Fruit fly (Drosophila melanogaster) whole organism, prepupa: ENCODE results near the gene BOD1.

Experiments
- Blimp-1 ChIP-seq: fragments of 200-800 bp; sonication (Bioruptor generic); optimal IDR thresholded peaks from 3 replicates; lab custom pipeline; 2017; ENCODE audit warnings: missing biosample characterization, missing genetic modification characterization, mild to moderate bottlenecking, moderate library complexity, missing genetic modification reagents
- CG10631 ChIP-seq: fragments of 200-800 bp; sonication (Bioruptor generic); optimal IDR thresholded peaks from 2 replicates; lab custom pipeline; 2016; ENCODE audit warnings: missing biosample characterization, missing genetic modification characterization
- CG10669 ChIP-seq: fragments of 200-800 bp; sonication (Bioruptor generic); optimal IDR thresholded peaks from 3 replicates; lab custom pipeline; 2018; ENCODE audit warnings: missing biosample characterization, mild to moderate bottlenecking, missing genetic modification characterization, moderate library complexity
- CG11294 ChIP-seq: fragments of 200-800 bp; sonication (Bioruptor generic); IDR thresholded peaks from 2 replicates; pipeline ENCODE4 v1.3.6; 2022; ENCODE audit warnings: missing biosample characterization, missing genetic modification characterization
- CG11902 ChIP-seq: fragments of 200-800 bp; sonication (Bioruptor generic); optimal IDR thresholded peaks from 3 replicates; lab custom pipeline; 2016; ENCODE audit warnings: missing biosample characterization, missing genetic modification characterization
- CG15336 ChIP-seq: fragments of 200-800 bp; sonication (Bioruptor generic); IDR thresholded peaks from 2 replicates; pipeline ENCODE4 v1.3.6; 2022; ENCODE audit warnings: missing biosample characterization, missing genetic modification characterization
- CG1621 ChIP-seq: fragments of 200-800 bp; sonication (Bioruptor generic); optimal IDR thresholded peaks from 3 replicates; lab custom pipeline; 2018; ENCODE audit warnings: missing biosample characterization, mild to moderate bottlenecking, missing genetic modification characterization
- CG16779 ChIP-seq: fragments of 200-800 bp; sonication (Bioruptor generic); optimal IDR thresholded peaks from 3 replicates; lab custom pipeline; 2017; ENCODE audit warnings: missing biosample characterization, mild to moderate bottlenecking, missing genetic modification characterization
- CG3032 ChIP-seq: fragments of 200-800 bp; optimal IDR thresholded peaks from 2 replicates; lab custom pipeline; 2019; ENCODE audit warnings: missing biosample characterization, mild to moderate bottlenecking, missing genetic modification characterization, moderate library complexity
- CG31627 ChIP-seq: fragments of 200-800 bp; sonication (Bioruptor generic); optimal IDR thresholded peaks from 3 replicates; lab custom pipeline; 2016; ENCODE audit warnings: missing biosample characterization, missing genetic modification characterization
- CG32006 ChIP-seq: fragments of 200-800 bp; sonication (Bioruptor generic); optimal IDR thresholded peaks from 3 replicates; lab custom pipeline; 2017; ENCODE audit warnings: missing biosample characterization, mild to moderate bottlenecking, missing genetic modification characterization
- CG34406 ChIP-seq: fragments of 200-800 bp; sonication (Bioruptor generic); optimal IDR thresholded peaks from 3 replicates; lab custom pipeline; 2016; ENCODE audit warnings: missing biosample characterization, missing genetic modification characterization
- CG3919 ChIP-seq: fragments of 200-800 bp; sonication (Bioruptor generic); optimal IDR thresholded peaks from 3 replicates; lab custom pipeline; 2016; ENCODE audit warnings: missing biosample characterization, missing genetic modification characterization
- CG4318 ChIP-seq: fragments of 200-800 bp; sonication (Bioruptor generic); optimal IDR thresholded peaks from 3 replicates; lab custom pipeline; 2017; ENCODE audit warnings: missing biosample characterization, mild to moderate bottlenecking, missing genetic modification characterization
- CG6163 ChIP-seq: fragments of 200-800 bp; sonication (Bioruptor generic); IDR thresholded peaks from 3 replicates; pipeline ENCODE4 v1.3.6; 2022; ENCODE audit warnings: missing biosample characterization, missing genetic modification characterization
- CG6276 ChIP-seq: fragments of 200-800 bp; sonication (Bioruptor generic); optimal IDR thresholded peaks from 2 replicates; lab custom pipeline; 2017; ENCODE audit warnings: missing biosample characterization, mild to moderate bottlenecking, missing genetic modification characterization
- CG6792 ChIP-seq: fragments of 200-800 bp; sonication (Bioruptor generic); optimal IDR thresholded peaks from 3 replicates; lab custom pipeline; 2016; ENCODE audit warnings: missing biosample characterization, missing genetic modification characterization
- CG6808 ChIP-seq: fragments of 200-800 bp; sonication (Bioruptor generic); optimal IDR thresholded peaks from 3 replicates; lab custom pipeline; 2017; ENCODE audit warnings: missing biosample characterization, missing genetic modification characterization, mild to moderate bottlenecking, moderate library complexity, missing genetic modification reagents
- CG6854 ChIP-seq: fragments of 200-800 bp; sonication (Bioruptor generic); optimal IDR thresholded peaks from 2 replicates; lab custom pipeline; 2017; ENCODE audit warnings: missing biosample characterization, mild to moderate bottlenecking, missing genetic modification characterization
- CG7368 ChIP-seq: fragments of 200-800 bp; sonication (Bioruptor generic); optimal IDR thresholded peaks from 3 replicates; lab custom pipeline; 2016; ENCODE audit warnings: missing biosample characterization, missing genetic modification characterization
- CG8319 ChIP-seq: fragments of 200-800 bp; sonication (Bioruptor generic); optimal IDR thresholded peaks from 3 replicates; lab custom pipeline; 2016; ENCODE audit warnings: missing biosample characterization, missing genetic modification characterization
- CG8632 ChIP-seq: fragments of 200-800 bp; sonication (Bioruptor generic); optimal IDR thresholded peaks from 3 replicates; lab custom pipeline; 2016; ENCODE audit warnings: missing biosample characterization, missing genetic modification characterization
- CG9139 ChIP-seq: fragments of 200-800 bp; sonication (Bioruptor generic); optimal IDR thresholded peaks from 3 replicates; lab custom pipeline; 2017; ENCODE audit warnings: missing biosample characterization, mild to moderate bottlenecking, missing genetic modification characterization
- Eip78C ChIP-seq: fragments of 200-800 bp; sonication (Bioruptor generic); peaks from one replicate; lab custom pipeline; 2016; ENCODE audit warnings: missing biosample characterization, missing genetic modification characterization
- Ets21C ChIP-seq: fragments of 200-800 bp; sonication (Bioruptor generic); optimal IDR thresholded peaks from 3 replicates; lab custom pipeline; 2016; ENCODE audit warnings: missing biosample characterization, missing genetic modification characterization
- Ets96B ChIP-seq: fragments of 200-800 bp; optimal IDR thresholded peaks from 2 replicates; lab custom pipeline; 2019; ENCODE audit warnings: missing biosample characterization, mild to moderate bottlenecking, missing genetic modification characterization, moderate library complexity
- Hr38 ChIP-seq: sonication (Bioruptor generic); optimal IDR thresholded peaks from 2 replicates; lab custom pipeline; 2016; ENCODE audit warnings: missing biosample characterization, missing genetic modification characterization
- Hr39 ChIP-seq: fragments of 200-800 bp; sonication (Bioruptor generic); optimal IDR thresholded peaks from 2 replicates; lab custom pipeline; 2016; ENCODE audit warnings: missing biosample characterization, missing genetic modification characterization
- Hr4 ChIP-seq: fragments of 200-800 bp; sonication (Bioruptor generic); optimal IDR thresholded peaks from 3 replicates; lab custom pipeline; 2016; ENCODE audit warnings: missing biosample characterization, missing genetic modification characterization
- Lpt ChIP-seq: fragments of 200-800 bp; sonication (Bioruptor generic); optimal IDR thresholded peaks from 3 replicates; lab custom pipeline; 2016; ENCODE audit warnings: missing biosample characterization, missing genetic modification characterization
- Met ChIP-seq: fragments of 200-800 bp; sonication (Bioruptor generic); optimal IDR thresholded peaks from 3 replicates; lab custom pipeline; 2016; ENCODE audit warnings: missing biosample characterization, missing genetic modification characterization
- OdsH ChIP-seq: fragments of 200-800 bp; sonication (Bioruptor generic); optimal IDR thresholded peaks from 3 replicates; lab custom pipeline; 2016; ENCODE audit warnings: missing biosample characterization, missing genetic modification characterization
- Sox102F ChIP-seq: fragments of 200-800 bp; sonication (Bioruptor generic); optimal IDR thresholded peaks from 2 replicates; lab custom pipeline; 2016; ENCODE audit warnings: missing biosample characterization, mild to moderate bottlenecking, missing genetic modification characterization
- Sox14 ChIP-seq: fragments of 200-800 bp; sonication (Bioruptor generic); optimal IDR thresholded peaks from 3 replicates; lab custom pipeline; 2016; ENCODE audit warnings: missing biosample characterization, missing genetic modification characterization
- Sox15 ChIP-seq: fragments of 200-800 bp; sonication (Bioruptor generic); optimal IDR thresholded peaks from 3 replicates; lab custom pipeline; 2016; ENCODE audit warnings: missing biosample characterization, missing genetic modification characterization
- achi ChIP-seq: fragments of 200-800 bp; sonication (Bioruptor generic); optimal IDR thresholded peaks from 3 replicates; lab custom pipeline; 2016; ENCODE audit warnings: missing biosample characterization, missing genetic modification characterization
- acj6 ChIP-seq: fragments of 200-800 bp; sonication (Bioruptor generic); optimal IDR thresholded peaks from 3 replicates; lab custom pipeline; 2016; ENCODE audit warnings: missing biosample characterization, missing genetic modification characterization
- cyc ChIP-seq: fragments of 200-800 bp; sonication (Bioruptor generic); optimal IDR thresholded peaks from 3 replicates; lab custom pipeline; 2016; ENCODE audit warnings: missing biosample characterization, missing genetic modification characterization
- dac ChIP-seq: fragments of 200-800 bp; sonication (Bioruptor generic); optimal IDR thresholded peaks from 2 replicates; lab custom pipeline; 2017; ENCODE audit warnings: missing biosample characterization, mild to moderate bottlenecking, missing genetic modification characterization
- dsx ChIP-seq: fragments of 200-800 bp; optimal IDR thresholded peaks from 3 replicates; lab custom pipeline; 2019; ENCODE audit warnings: missing biosample characterization, mild to moderate bottlenecking, missing genetic modification characterization, moderate library complexity; ENCODE audit not compliant: poor library complexity, severe bottlenecking
- eg ChIP-seq: fragments of 200-800 bp; sonication (Bioruptor generic); IDR thresholded peaks from 3 replicates; pipeline ENCODE4 v1.3.6; 2022; ENCODE audit warnings: missing biosample characterization, missing genetic modification characterization
- esn ChIP-seq: fragments of 200-800 bp; sonication (Bioruptor generic); optimal IDR thresholded peaks from 2 replicates; lab custom pipeline; 2016; ENCODE audit warnings: missing biosample characterization, mild to moderate bottlenecking, missing genetic modification characterization, moderate library complexity
- fd59A ChIP-seq: fragments of 200-800 bp; sonication (Bioruptor generic); optimal IDR thresholded peaks from 2 replicates; lab custom pipeline; 2017; ENCODE audit warnings: missing biosample characterization, mild to moderate bottlenecking, missing genetic modification characterization, missing genetic modification reagents
- fd85E ChIP-seq: fragments of 200-800 bp; sonication (Bioruptor generic); optimal IDR thresholded peaks from 3 replicates; lab custom pipeline; 2016; ENCODE audit warnings: missing biosample characterization, missing genetic modification characterization
- lz ChIP-seq: fragments of 200-800 bp; sonication (Bioruptor generic); optimal IDR thresholded peaks from 3 replicates; lab custom pipeline; 2016; ENCODE audit warnings: missing biosample characterization, missing genetic modification characterization
- net ChIP-seq: fragments of 200-800 bp; sonication (Bioruptor generic); optimal IDR thresholded peaks from 3 replicates; lab custom pipeline; 2016; ENCODE audit warnings: missing biosample characterization, missing genetic modification characterization
- pdm3 ChIP-seq: fragments of 200-800 bp; sonication (Bioruptor generic); optimal IDR thresholded peaks from 3 replicates; lab custom pipeline; 2016; ENCODE audit warnings: missing biosample characterization, missing genetic modification characterization
- salr ChIP-seq, 2 experiments: fragments of 200-800 bp; sonication (Bioruptor generic); optimal IDR thresholded peaks; 3 replicates each; lab custom pipeline; 2016 to 2018; ENCODE audit warnings: missing biosample characterization in 2 of 2, missing genetic modification characterization in 2 of 2, mild to moderate bottlenecking in 1 of 2
- spab ChIP-seq: fragments of 200-800 bp; sonication (Bioruptor generic); optimal IDR thresholded peaks from 2 replicates; lab custom pipeline; 2017; ENCODE audit warnings: missing biosample characterization, mild to moderate bottlenecking, missing genetic modification characterization, missing genetic modification reagents
- ss ChIP-seq, 2 experiments: fragments of 200-800 bp; sonication (Bioruptor generic); optimal IDR thresholded peaks; 2 replicates in 1 of 2; 3 replicates in 1 of 2; lab custom pipeline; 2017 to 2018; ENCODE audit warnings: mild to moderate bottlenecking in 2 of 2, missing biosample characterization in 2 of 2, missing genetic modification characterization in 2 of 2, moderate library complexity in 1 of 2
- svp ChIP-seq: fragments of 200-800 bp; sonication (Bioruptor generic); peaks from one replicate; lab custom pipeline; 2016; ENCODE audit warnings: missing biosample characterization, missing genetic modification characterization
- topi ChIP-seq: fragments of 200-800 bp; sonication (Bioruptor generic); optimal IDR thresholded peaks from 3 replicates; lab custom pipeline; 2016; ENCODE audit warnings: missing biosample characterization, missing genetic modification characterization
- vri ChIP-seq: fragments of 200-800 bp; sonication (Bioruptor generic); optimal IDR thresholded peaks from 3 replicates; lab custom pipeline; 2016; ENCODE audit warnings: missing biosample characterization, mild to moderate bottlenecking, missing genetic modification characterization

Gene BOD1

dm6 chr3R:27987329-27987728, 49.3 kb downstream of the BOD1 start:
- no peak for TF ChIP-seq CG9139 (GFP tag; lab: Kevin White, UChicago)
- TF ChIP-seq Sox14 (GFP tag; lab: Kevin White, UChicago) = peak; percentile 10
- TF ChIP-seq fd85E (GFP tag; lab: Kevin White, UChicago) = no peak
- TF ChIP-seq CG6854 (GFP tag; lab: Kevin White, UChicago) = no peak
- peak; percentile 32 for TF ChIP-seq topi (GFP tag; lab: Kevin White, UChicago)
- TF ChIP-seq salr (GFP tag; optimal IDR thresholded peaks at IDR 0.05; lab: Kevin White, UChicago) = peak in 1 of 2 experiments; percentile 52
- peak; percentile 9 for TF ChIP-seq Sox15
- TF ChIP-seq CG8319 (GFP tag; lab: Kevin White, UChicago) = no peak
- peak; percentile 80 for TF ChIP-seq Eip78C (GFP tag; lab: Kevin White, UChicago)
- TF ChIP-seq dac (GFP tag; lab: Kevin White, UChicago) = peak; percentile 43
- TF ChIP-seq ss (GFP tag; optimal IDR thresholded peaks at IDR 0.05; lab: Kevin White, UChicago) = no peak
- TF ChIP-seq CG15336 (GFP tag; lab: Robert Waterston, UW) = peak; percentile 88
- TF ChIP-seq Ets96B (tag; lab: Kevin White, UChicago) = peak; percentile 27
- no peak for TF ChIP-seq Met (GFP tag; lab: Kevin White, UChicago)
- TF ChIP-seq CG16779 (tag; lab: Kevin White, UChicago) = no peak
- peak; percentile 40 for TF ChIP-seq CG6792 (GFP tag; lab: Kevin White, UChicago)
- TF ChIP-seq acj6 = peak; percentile 49
- TF ChIP-seq Blimp-1 (GFP tag; lab: Kevin White, UChicago) = no peak
- TF ChIP-seq Ets21C (GFP tag; lab: Kevin White, UChicago) = no peak
- peak; percentile 62; the same call in 1 of the 3 replicates for TF ChIP-seq CG6163
- TF ChIP-seq Lpt = peak; percentile 24
- no peak for TF ChIP-seq CG6808 (GFP tag; lab: Kevin White, UChicago)
- no peak for TF ChIP-seq dsx (GFP tag; lab: Kevin White, UChicago)
- no peak for TF ChIP-seq spab (GFP tag; lab: Kevin White, UChicago)
- TF ChIP-seq CG3919 (GFP tag; lab: Kevin White, UChicago) = peak; percentile 49
- peak; percentile 56 for TF ChIP-seq svp (GFP tag; lab: Kevin White, UChicago)
- peak; percentile 46 for TF ChIP-seq CG8632 (GFP tag; lab: Kevin White, UChicago)
- TF ChIP-seq esn = no peak
- TF ChIP-seq CG32006 (GFP tag; lab: Kevin White, UChicago) = peak; percentile 84
- TF ChIP-seq CG7368 = no peak
- peak; percentile 44 for TF ChIP-seq pdm3 (GFP tag; lab: Kevin White, UChicago)
- peak; percentile 53 for TF ChIP-seq achi (GFP tag; lab: Kevin White, UChicago)
- TF ChIP-seq CG31627 (GFP tag; lab: Kevin White, UChicago) = no peak
- peak; percentile 61 for TF ChIP-seq Hr4
- no peak for TF ChIP-seq CG3032 (tag; lab: Kevin White, UChicago)
- TF ChIP-seq fd59A (GFP tag; lab: Kevin White, UChicago) = no peak
- TF ChIP-seq CG4318 (GFP tag; lab: Kevin White, UChicago) = peak; percentile 63
- peak; percentile 7 for TF ChIP-seq CG34406
- TF ChIP-seq CG1621 (tag; lab: Kevin White, UChicago) = no peak
- TF ChIP-seq Hr38 (GFP tag; lab: Kevin White, UChicago) = no peak
- peak; percentile 57; the same call in 1 of the 2 replicates for TF ChIP-seq CG11294 (GFP tag; lab: Robert Waterston, UW)
- TF ChIP-seq eg (GFP tag; lab: Robert Waterston, UW) = peak; percentile 75
- no peak for TF ChIP-seq Sox102F (GFP tag; lab: Kevin White, UChicago)
- no peak for TF ChIP-seq cyc (GFP tag; lab: Kevin White, UChicago)
- peak; percentile 51 for TF ChIP-seq CG10631 (GFP tag; lab: Kevin White, UChicago)
- no peak for TF ChIP-seq CG11902 (GFP tag; lab: Kevin White, UChicago)
- TF ChIP-seq lz (GFP tag; lab: Kevin White, UChicago) = no peak
- no peak for TF ChIP-seq Hr39
- no peak for TF ChIP-seq vri (GFP tag; lab: Kevin White, UChicago)
- TF ChIP-seq net (GFP tag; lab: Kevin White, UChicago) = peak; percentile 31
- TF ChIP-seq CG6276 (GFP tag; lab: Kevin White, UChicago) = peak; percentile 42
- peak; percentile 32 for TF ChIP-seq CG10669 (GFP tag; lab: Kevin White, UChicago)
- peak; percentile 60 for TF ChIP-seq OdsH
